Worm (Caenorhabditis elegans): ENCODE measurements around the gene H06I04.3.
A peak's percentile ranks its signal among the peaks of the same experiment; 100 is the strongest.

H06I04.3 gene

DNA sequence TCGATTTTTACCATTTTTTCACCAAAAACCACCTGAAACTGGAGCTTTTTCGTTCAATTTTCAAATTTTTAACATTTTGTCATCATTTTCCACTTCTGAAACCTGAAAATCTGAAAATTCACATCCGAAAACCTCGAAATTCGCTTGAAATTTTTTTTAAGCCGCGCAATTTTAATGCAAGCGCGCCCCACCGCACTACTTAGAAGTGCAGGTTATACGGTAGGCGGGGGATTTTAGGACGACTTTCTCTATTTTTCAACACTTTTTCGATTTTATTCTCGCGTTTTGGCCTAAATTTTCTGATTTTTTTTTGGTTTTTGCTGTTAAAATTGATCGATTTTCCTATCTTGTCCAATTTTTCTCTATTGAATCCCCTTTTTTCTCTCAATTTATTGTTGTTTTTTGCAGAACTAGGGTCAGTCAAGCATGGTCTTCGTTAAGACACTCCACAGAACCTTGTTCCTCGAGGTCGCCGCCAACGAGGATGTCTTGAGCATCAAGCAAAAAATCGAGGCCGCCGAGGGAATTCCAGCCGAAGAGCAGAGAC, 2.3 kb upstream of the H06I04.3 start, which contains the start of gene ubl-1 (continued):
- peak; percentile 74 for TF ChIP-seq fkh-10 (GFP tag; optimal IDR thresholded peaks at IDR 0.05)
- no peak for TF ChIP-seq mab-9 (GFP tag; IDR thresholded peaks at IDR 0.05)
- TF ChIP-seq fos-1 (tag; optimal IDR thresholded peaks at IDR 0.05) = peak; percentile 79
- TF ChIP-seq pag-3 (tag; optimal IDR thresholded peaks at IDR 0.05; ENCODE audit: borderline replicate concordance, insufficient read depth) = peak; percentile 23
- TF ChIP-seq tlp-1 (tag; optimal IDR thresholded peaks at IDR 0.05) = no peak
- no peak for TF ChIP-seq sptf-1 (tag; optimal IDR thresholded peaks at IDR 0.05)
- peak; percentile 91 for TF ChIP-seq lin-13 (GFP tag; optimal IDR thresholded peaks at IDR 0.05)
- TF ChIP-seq ceh-63 (GFP tag; optimal IDR thresholded peaks at IDR 0.05) = no peak
- TF ChIP-seq nhr-19 (GFP tag; conservative IDR thresholded peaks at IDR 0.05) = peak; percentile 83
- TF ChIP-seq hlh-17 (GFP tag; optimal IDR thresholded peaks at IDR 0.05; ENCODE audit: borderline replicate concordance) = no peak
- TF ChIP-seq aly-2 (tag; optimal IDR thresholded peaks at IDR 0.05) = peak; percentile 64
- peak; percentile 60 for TF ChIP-seq irx-1 (tag; optimal IDR thresholded peaks at IDR 0.05)
- peak; percentile 76 for TF ChIP-seq swsn-7 (tag; optimal IDR thresholded peaks at IDR 0.05)
- peak; percentile 88 to 94 for TF ChIP-seq lin-35 (GFP tag; optimal IDR thresholded peaks at IDR 0.05)
- TF ChIP-seq vab-15 (tag; optimal IDR thresholded peaks at IDR 0.05) = peak; percentile 73
- TF ChIP-seq C16A3.4 (tag; optimal IDR thresholded peaks at IDR 0.05) = peak; percentile 94
- peak; percentile 89 for TF ChIP-seq rnt-1 (tag; optimal IDR thresholded peaks at IDR 0.05)
- TF ChIP-seq hpl-2 (GFP tag; optimal IDR thresholded peaks at IDR 0.05) = peak; percentile 65
- peak; percentile 95 for TF ChIP-seq skn-1 (tag; optimal IDR thresholded peaks at IDR 0.05)
- peak; percentile 92 for TF ChIP-seq fkh-8 (tag; optimal IDR thresholded peaks at IDR 0.05)
- TF ChIP-seq ztf-11 (tag; optimal IDR thresholded peaks at IDR 0.05) = peak in 1 of 2 experiments; percentile 11
- TF ChIP-seq nhr-71 (tag; optimal IDR thresholded peaks at IDR 0.05) = peak; percentile 89
- peak; percentile 20 for TF ChIP-seq ztf-4 (tag; optimal IDR thresholded peaks at IDR 0.05)
- peak; percentile 82 for TF ChIP-seq nhr-20 (tag; optimal IDR thresholded peaks at IDR 0.05)
- TF ChIP-seq jun-1 (tag; optimal IDR thresholded peaks at IDR 0.05) = peak; percentile 79
- TF ChIP-seq ceh-88 (GFP tag; IDR thresholded peaks at IDR 0.05) = peak; percentile 38; the same call in 1 of the 2 replicates
- TF ChIP-seq F16B12.6 (tag; optimal IDR thresholded peaks at IDR 0.05) = peak; percentile 64
- no peak for TF ChIP-seq nhr-12 (tag; optimal IDR thresholded peaks at IDR 0.05)
- TF ChIP-seq nhr-47 (tag; optimal IDR thresholded peaks at IDR 0.05) = peak; percentile 83
- TF ChIP-seq egl-27 (tag; optimal IDR thresholded peaks at IDR 0.05) = no peak
- TF ChIP-seq ama-1 (optimal IDR thresholded peaks at IDR 0.05) = no peak
- TF ChIP-seq mef-2 (tag; optimal IDR thresholded peaks at IDR 0.05) = no peak
- TF ChIP-seq hlh-4 (tag; optimal IDR thresholded peaks at IDR 0.05) = no peak
- no peak for TF ChIP-seq ceh-8 (GFP tag; optimal IDR thresholded peaks at IDR 0.05)
- TF ChIP-seq unc-130 (tag; optimal IDR thresholded peaks at IDR 0.05) = peak; percentile 92

DNA sequence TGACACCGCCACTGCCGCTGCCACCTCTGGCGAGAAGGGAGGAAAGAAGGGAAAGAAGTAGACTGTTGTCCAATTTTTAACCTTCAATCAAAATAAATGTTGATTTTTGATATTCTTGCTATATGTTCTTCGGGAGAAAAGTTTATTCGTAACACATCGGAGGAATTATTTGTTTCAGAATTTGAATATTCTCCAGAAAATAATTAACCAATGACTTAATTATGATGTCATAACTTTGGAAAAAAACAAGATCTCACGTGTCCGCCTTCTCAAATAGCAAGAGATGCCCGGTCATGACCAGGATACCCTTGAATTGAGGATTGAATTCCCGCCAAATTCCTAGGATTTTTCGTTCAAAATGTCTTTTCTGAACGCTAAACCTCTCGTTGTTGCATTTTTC, 1.2 kb upstream of the H06I04.3 start:
- TF ChIP-seq lin-39 (tag; optimal IDR thresholded peaks at IDR 0.05) (no peak), vab-15 (tag; optimal IDR thresholded peaks at IDR 0.05) (no peak), alr-1 (tag; optimal IDR thresholded peaks at IDR 0.05; ENCODE audit: borderline replicate concordance) (peak; percentile 68), nhr-77 (tag; optimal IDR thresholded peaks at IDR 0.05) (peak; percentile 25), lsy-2 (tag; optimal IDR thresholded peaks at IDR 0.05) (peak in 1 of 2 experiments; percentile 58), efl-1 (optimal IDR thresholded peaks at IDR 0.05) (peak in 1 of 2 experiments; percentile 3), efl-1 (GFP tag; optimal IDR thresholded peaks at IDR 0.05 in 1 of 2) (peak in 1 of 2 experiments; percentile 92), tbx-2 (tag; optimal IDR thresholded peaks at IDR 0.05) (no peak), fos-1 (tag; optimal IDR thresholded peaks at IDR 0.05) (peak; percentile 13), nhr-71 (tag; optimal IDR thresholded peaks at IDR 0.05) (no peak)

Data from whole organism, L1 larva.